Fruit fly (Drosophila melanogaster): Measurements from ENCODE around the gene comt.

Gene comt

dm6 chrX:13233811-13234737, 24.7 kb upstream of the comt start (continued):
- peak; percentile 81 for TF ChIP-seq CG32772 (GFP tag; IDR thresholded peaks at IDR 0.05)
- peak; percentile 62 for TF ChIP-seq CG9876 (GFP tag; optimal IDR thresholded peaks at IDR 0.05)
- no peak for TF ChIP-seq BEAF-32 (GFP tag; optimal IDR thresholded peaks at IDR 0.05)
- no peak for TF ChIP-seq HLH4C (GFP tag; IDR thresholded peaks at IDR 0.05; ENCODE audit: partially characterized antibody)
- peak; percentile 79 for TF ChIP-seq tap (tag; optimal IDR thresholded peaks at IDR 0.05)
- TF ChIP-seq tin (GFP tag; optimal IDR thresholded peaks at IDR 0.05) = peak; percentile 87
- TF ChIP-seq CG16815 (GFP tag; optimal IDR thresholded peaks at IDR 0.05) = peak; percentile 88
- peak in 1 of 2 experiments; percentile 34 for TF ChIP-seq insv (GFP tag; optimal IDR thresholded peaks at IDR 0.05)
- TF ChIP-seq Ets65A (GFP tag) = peak; percentile 98
- peak; percentile 93 for TF ChIP-seq nmo (GFP tag; optimal IDR thresholded peaks at IDR 0.05)
- no peak; the same call in 1 of the 3 replicates for TF ChIP-seq Optix (GFP tag; IDR thresholded peaks at IDR 0.05)
- TF ChIP-seq H15 (GFP tag; IDR thresholded peaks at IDR 0.05) = peak; percentile 67; the same call in 2 of the 3 replicates
- peak; percentile 96 for TF ChIP-seq dmrt11E (tag; optimal IDR thresholded peaks at IDR 0.05)
- peak; percentile 72 for TF ChIP-seq Mes4 (GFP tag; optimal IDR thresholded peaks at IDR 0.05)
- TF ChIP-seq CG11085 (GFP tag; IDR thresholded peaks at IDR 0.05) = peak; percentile 65
- peak; percentile 81 for TF ChIP-seq CG4730 (GFP tag; IDR thresholded peaks at IDR 0.05)
- TF ChIP-seq Meics (GFP tag; optimal IDR thresholded peaks at IDR 0.05) = peak; percentile 67
- TF ChIP-seq fd96Cb (tag; optimal IDR thresholded peaks at IDR 0.05) = peak; percentile 76
- TF ChIP-seq jumu (GFP tag; optimal IDR thresholded peaks at IDR 0.05) = peak; percentile 88
- peak; percentile 61 for TF ChIP-seq Gsc (GFP tag; IDR thresholded peaks at IDR 0.05)
- TF ChIP-seq tup (GFP tag; optimal IDR thresholded peaks at IDR 0.05) = peak; percentile 38
- no peak for TF ChIP-seq sc (optimal IDR thresholded peaks at IDR 0.05)
- TF ChIP-seq sc (GFP tag; optimal IDR thresholded peaks at IDR 0.05) = peak; percentile 77
- TF ChIP-seq Scr (GFP tag; IDR thresholded peaks at IDR 0.05; ENCODE audit: partially characterized antibody) = no peak
- TF ChIP-seq pita (GFP tag; optimal IDR thresholded peaks at IDR 0.05) = no peak
- peak; percentile 64 for TF ChIP-seq BtbVII (GFP tag; optimal IDR thresholded peaks at IDR 0.05)
- TF ChIP-seq CG9817 (tag; optimal IDR thresholded peaks at IDR 0.05) = peak; percentile 44
- peak; percentile 92 for TF ChIP-seq CG18262 (tag; optimal IDR thresholded peaks at IDR 0.05)
- no peak for TF ChIP-seq CG31365 (tag; optimal IDR thresholded peaks at IDR 0.05)
- peak; percentile 62 for TF ChIP-seq NFAT (GFP tag; IDR thresholded peaks at IDR 0.05)
- peak; percentile 64; the same call in 1 of the 2 replicates for TF ChIP-seq ro (GFP tag; IDR thresholded peaks at IDR 0.05)
- TF ChIP-seq sob (GFP tag; IDR thresholded peaks at IDR 0.05) = peak; percentile 86
- TF ChIP-seq E2f1 (GFP tag; IDR thresholded peaks at IDR 0.05) = peak; percentile 79
- TF ChIP-seq zf30C (GFP tag; optimal IDR thresholded peaks at IDR 0.05) = peak; percentile 98
- TF ChIP-seq peb (GFP tag; IDR thresholded peaks at IDR 0.05) = peak; percentile 55; the same call in 1 of the 2 replicates
- no peak for TF ChIP-seq CG10565 (GFP tag; optimal IDR thresholded peaks at IDR 0.05)
- no peak for TF ChIP-seq h (optimal IDR thresholded peaks at IDR 0.05)
- TF ChIP-seq Sry-δ (GFP tag; optimal IDR thresholded peaks at IDR 0.05) = peak; percentile 55
- TF ChIP-seq amos (GFP tag; IDR thresholded peaks at IDR 0.05; ENCODE audit: partially characterized antibody) = no peak
- peak; percentile 87 for TF ChIP-seq bab2 (GFP tag; optimal IDR thresholded peaks at IDR 0.05)
- no peak for TF ChIP-seq mirr (GFP tag; optimal IDR thresholded peaks at IDR 0.05)
- TF ChIP-seq CG10462 (GFP tag; optimal IDR thresholded peaks at IDR 0.05) = peak; percentile 47
- TF ChIP-seq CG3281 (GFP tag; optimal IDR thresholded peaks at IDR 0.05) = peak; percentile 64
- TF ChIP-seq inv (GFP tag; IDR thresholded peaks at IDR 0.05; ENCODE audit: partially characterized antibody) = no peak
- no peak for TF ChIP-seq dati (GFP tag; IDR thresholded peaks at IDR 0.05)
- no peak for TF ChIP-seq cad (GFP tag; optimal IDR thresholded peaks at IDR 0.05)
- TF ChIP-seq Dip3 (GFP tag; optimal IDR thresholded peaks at IDR 0.05) = peak; percentile 61
- TF ChIP-seq Dbx (GFP tag; IDR thresholded peaks at IDR 0.05) = peak; percentile 79
- no peak for TF ChIP-seq Hr39 (optimal IDR thresholded peaks at IDR 0.05)
- TF ChIP-seq zfh2 (GFP tag; optimal IDR thresholded peaks at IDR 0.05) = peak; percentile 18
